Worm (Caenorhabditis elegans) whole organism, L3 larva: ENCODE measurements around the gene col-94.

Experiments
- ama-1 ChIP-seq: fragments of 150-350 bp; optimal IDR thresholded peaks from 2 replicates; lab custom pipeline; 2018
- ceh-82 ChIP-seq: fragments of 150-350 bp; optimal IDR thresholded peaks from 2 replicates; lab custom pipeline; 2014; ENCODE audit warnings: missing biosample characterization, missing genetic modification characterization
- lsy-12 ChIP-seq: sonication (generic microtip); optimal IDR thresholded peaks from 2 replicates; lab custom pipeline; 2016; ENCODE audit warnings: mild to moderate bottlenecking, missing genetic modification characterization, missing compliant biosample characterization
- mdl-1 ChIP-seq: fragments of 150-350 bp; optimal IDR thresholded peaks from 2 replicates; lab custom pipeline; 2014; ENCODE audit warnings: missing biosample characterization, missing genetic modification characterization
- nhr-11 ChIP-seq: fragments of 150-350 bp; optimal IDR thresholded peaks from 2 replicates; lab custom pipeline; 2014; ENCODE audit warnings: missing biosample characterization, missing genetic modification characterization
- nhr-23 ChIP-seq: fragments of 150-350 bp; optimal IDR thresholded peaks from 2 replicates; lab custom pipeline; 2014; ENCODE audit warnings: missing biosample characterization, missing genetic modification reagents, missing genetic modification characterization
- nhr-237 ChIP-seq: fragments of 150-350 bp; optimal IDR thresholded peaks from 2 replicates; lab custom pipeline; 2014; ENCODE audit warnings: missing biosample characterization, missing genetic modification characterization
- nhr-76 ChIP-seq: fragments of 150-350 bp; sonication (generic microtip); optimal IDR thresholded peaks from 5 replicates; lab custom pipeline; 2014; ENCODE audit warnings: missing biosample characterization, missing genetic modification characterization
- pha-4 ChIP-seq: fragments of 150-350 bp; optimal IDR thresholded peaks from 2 replicates; lab custom pipeline; 2014; ENCODE audit warnings: missing biosample characterization, missing genetic modification reagents, missing genetic modification characterization
- pqm-1 ChIP-seq: fragments of 150-350 bp; optimal IDR thresholded peaks from 2 replicates; lab custom pipeline; 2017; ENCODE audit warnings: missing biosample characterization, missing genetic modification characterization, inconsistent platforms
- snpc-4 ChIP-seq: fragments of 150-350 bp; optimal IDR thresholded peaks from 2 replicates; lab custom pipeline; 2014; ENCODE audit warnings: missing biosample characterization, missing genetic modification characterization
- tbx-2 ChIP-seq: sonication (generic microtip); optimal IDR thresholded peaks from 2 replicates; lab custom pipeline; 2016; ENCODE audit warnings: mild to moderate bottlenecking, missing genetic modification characterization, missing compliant biosample characterization
- unc-62 ChIP-seq: fragments of 150-350 bp; sonication (generic microtip); optimal IDR thresholded peaks from 4 replicates; lab custom pipeline; 2014; ENCODE audit warnings: missing biosample characterization, missing genetic modification reagents, missing genetic modification characterization
- ztf-11 ChIP-seq: fragments of 150-350 bp; optimal IDR thresholded peaks from 2 replicates; lab custom pipeline; 2014; ENCODE audit warnings: missing biosample characterization, missing genetic modification characterization

- TF ChIP-seq nhr-23 (no peak), unc-62 (GFP tag; lab: Kevin White, UChicago) (no peak), nhr-11 (no peak), pha-4 (tag; lab: Kevin White, UChicago) (no peak), mdl-1 (no peak), pqm-1 (tag; lab: Kevin White, UChicago) (no peak), nhr-237 (tag; lab: Kevin White, UChicago) (no peak), nhr-76 (tag; lab: Kevin White, UChicago) (no peak), ama-1 (lab: Kevin White, UChicago) (no peak), ceh-82 (no peak), snpc-4 (tag; lab: Kevin White, UChicago) (no peak), tbx-2 (tag; lab: Kevin White, UChicago) (no peak), lsy-12 (tag; lab: Kevin White, UChicago) (no peak), ztf-11 (tag; lab: Kevin White, UChicago) (no peak)
Observed at ce11 chrIII:10994085-10994484, 6.4 kb upstream of the col-94 start.
